Fruit fly (Drosophila melanogaster) whole organism, embryonic: Measurements from ENCODE around the gene CG9471.

Experiments used
- BtbVII ChIP-seq: fragments of 200-800 bp; sonication (Bioruptor generic); optimal IDR thresholded peaks from 3 replicates; lab custom pipeline; 2017; ENCODE audit warnings: missing biosample characterization, mild to moderate bottlenecking, missing genetic modification characterization
- CG10147 ChIP-seq: fragments of 200-800 bp; sonication (Bioruptor generic); optimal IDR thresholded peaks from 2 replicates; lab custom pipeline; 2019; ENCODE audit warnings: missing biosample characterization, mild to moderate bottlenecking, missing genetic modification characterization, moderate library complexity
- CG10431 ChIP-seq: fragments of 200-800 bp; sonication (Bioruptor generic); optimal IDR thresholded peaks from 3 replicates; lab custom pipeline; 2018; ENCODE audit warnings: missing biosample characterization, mild to moderate bottlenecking, missing genetic modification characterization
- CG10543 ChIP-seq: fragments of 200-800 bp; sonication (Bioruptor generic); optimal IDR thresholded peaks from 3 replicates; lab custom pipeline; 2017; ENCODE audit warnings: missing biosample characterization, mild to moderate bottlenecking, missing genetic modification characterization, moderate library complexity
- CG10654 ChIP-seq: fragments of 200-800 bp; sonication (Bioruptor generic); optimal IDR thresholded peaks from 2 replicates; lab custom pipeline; 2016; ENCODE audit warnings: missing biosample characterization, missing genetic modification characterization
- CG11696 ChIP-seq: fragments of 200-800 bp; sonication (Bioruptor generic); IDR thresholded peaks from 2 replicates; pipeline ENCODE4 v1.3.6; 2022; ENCODE audit warnings: missing biosample characterization, missing genetic modification characterization
- CG12299 ChIP-seq: fragments of 200-800 bp; sonication (Bioruptor generic); optimal IDR thresholded peaks from 2 replicates; lab custom pipeline; 2018; ENCODE audit warnings: missing biosample characterization, mild to moderate bottlenecking, missing genetic modification characterization
- CG13775 ChIP-seq: fragments of 200-800 bp; sonication (Bioruptor generic); optimal IDR thresholded peaks from 3 replicates; lab custom pipeline; 2017; ENCODE audit warnings: missing biosample characterization, mild to moderate bottlenecking, missing genetic modification characterization
- CG14441 ChIP-seq: fragments of 200-800 bp; sonication (Bioruptor generic); IDR thresholded peaks from 2 replicates; pipeline ENCODE4 v1.3.6; 2022; ENCODE audit warnings: missing biosample characterization, missing genetic modification characterization
- CG14667 ChIP-seq: fragments of 200-800 bp; sonication (Bioruptor generic); IDR thresholded peaks from 2 replicates; pipeline ENCODE4 v1.3.6; 2022; ENCODE audit warnings: missing biosample characterization, missing genetic modification characterization
- CG1602 ChIP-seq: fragments of 200-800 bp; sonication (Bioruptor generic); optimal IDR thresholded peaks from 3 replicates; lab custom pipeline; 2016; ENCODE audit warnings: missing biosample characterization, missing genetic modification characterization
- CG2116 ChIP-seq: fragments of 200-800 bp; sonication (Bioruptor generic); optimal IDR thresholded peaks from 3 replicates; lab custom pipeline; 2018; ENCODE audit warnings: missing biosample characterization, mild to moderate bottlenecking, missing genetic modification characterization
- CG2120 ChIP-seq: fragments of 200-800 bp; sonication (Bioruptor generic); optimal IDR thresholded peaks from 3 replicates; lab custom pipeline; 2016; ENCODE audit warnings: missing biosample characterization, missing genetic modification characterization
- CG2678 ChIP-seq: fragments of 200-800 bp; sonication (Bioruptor generic); optimal IDR thresholded peaks from 3 replicates; lab custom pipeline; 2019; ENCODE audit warnings: missing biosample characterization, mild to moderate bottlenecking, missing genetic modification characterization, moderate library complexity
- CG42726 ChIP-seq: fragments of 200-800 bp; sonication (Bioruptor generic); IDR thresholded peaks from 2 replicates; pipeline ENCODE4 v1.3.6; 2022; ENCODE audit warnings: missing biosample characterization, missing genetic modification characterization; ENCODE audit not compliant: partially characterized antibody
- CG4617 ChIP-seq: fragments of 200-800 bp; sonication (Bioruptor generic); optimal IDR thresholded peaks from 3 replicates; lab custom pipeline; 2016; ENCODE audit warnings: missing biosample characterization, missing genetic modification characterization, borderline replicate concordance
- CG4854 ChIP-seq: fragments of 200-800 bp; sonication (Bioruptor generic); optimal IDR thresholded peaks from 2 replicates; lab custom pipeline; 2016; ENCODE audit warnings: missing biosample characterization, missing genetic modification characterization, inconsistent platforms
- CG5953 ChIP-seq: fragments of 200-800 bp; sonication (Bioruptor generic); IDR thresholded peaks from 2 replicates; pipeline ENCODE4 v1.3.6; 2022; ENCODE audit warnings: missing biosample characterization, missing genetic modification characterization
- CG6272 ChIP-seq: fragments of 200-800 bp; sonication (Bioruptor generic); IDR thresholded peaks from 2 replicates; pipeline ENCODE4 v1.3.6; 2022; ENCODE audit warnings: missing biosample characterization, missing genetic modification characterization
- CG6654 ChIP-seq: fragments of 200-800 bp; sonication (Bioruptor generic); optimal IDR thresholded peaks from 2 replicates; lab custom pipeline; 2017; ENCODE audit warnings: missing biosample characterization, mild to moderate bottlenecking, missing genetic modification characterization
- CG6813 ChIP-seq: fragments of 200-800 bp; sonication (Bioruptor generic); optimal IDR thresholded peaks from 2 replicates; lab custom pipeline; 2017; ENCODE audit warnings: missing biosample characterization, missing genetic modification characterization, mild to moderate bottlenecking, moderate library complexity, missing genetic modification reagents
- CG7839 ChIP-seq: fragments of 200-800 bp; sonication (Bioruptor generic); optimal IDR thresholded peaks from 3 replicates; lab custom pipeline; 2018; ENCODE audit warnings: missing biosample characterization, mild to moderate bottlenecking, missing genetic modification characterization, moderate library complexity
- CG8924 ChIP-seq: fragments of 200-800 bp; optimal IDR thresholded peaks from 3 replicates; lab custom pipeline; 2019; ENCODE audit warnings: missing biosample characterization, mild to moderate bottlenecking, missing genetic modification characterization, moderate library complexity
- Dp ChIP-seq: fragments of 200-800 bp; sonication (Bioruptor generic); optimal IDR thresholded peaks from 2 replicates; lab custom pipeline; 2018; ENCODE audit warnings: missing biosample characterization, mild to moderate bottlenecking, missing genetic modification characterization, moderate library complexity
- Fer3 ChIP-seq: fragments of 200-800 bp; sonication (Bioruptor generic); optimal IDR thresholded peaks from 2 replicates; lab custom pipeline; 2018; ENCODE audit warnings: missing biosample characterization, mild to moderate bottlenecking, missing genetic modification characterization, moderate library complexity
- Med ChIP-seq: fragments of 200-800 bp; sonication (Bioruptor generic); peaks from one replicate; lab custom pipeline; 2016; ENCODE audit warnings: missing biosample characterization, missing genetic modification characterization, mild to moderate bottlenecking, inconsistent platforms, moderate library complexity
- Myb ChIP-seq: fragments of 200-800 bp; sonication (Bioruptor generic); optimal IDR thresholded peaks from 2 replicates; lab custom pipeline; 2016; ENCODE audit warnings: missing biosample characterization, missing genetic modification characterization
- NC2β ChIP-seq: fragments of 200-800 bp; sonication (Bioruptor generic); optimal IDR thresholded peaks from 2 replicates; lab custom pipeline; 2016; ENCODE audit warnings: missing biosample characterization, missing genetic modification characterization
- Sox100B ChIP-seq: fragments of 200-800 bp; sonication (Bioruptor generic); optimal IDR thresholded peaks from 3 replicates; lab custom pipeline; 2018; ENCODE audit warnings: missing biosample characterization, mild to moderate bottlenecking, missing genetic modification characterization
- Sox102F ChIP-seq: fragments of 200-800 bp; sonication (Bioruptor generic); optimal IDR thresholded peaks from 2 replicates; lab custom pipeline; 2018; ENCODE audit warnings: missing biosample characterization, mild to moderate bottlenecking, missing genetic modification characterization, moderate library complexity
- abd-A ChIP-seq: fragments of 200-800 bp; sonication (Bioruptor generic); optimal IDR thresholded peaks from 3 replicates; lab custom pipeline; 2019; ENCODE audit warnings: missing biosample characterization, mild to moderate bottlenecking, missing genetic modification characterization, moderate library complexity
- amos ChIP-seq: fragments of 200-800 bp; sonication (Bioruptor generic); IDR thresholded peaks from 2 replicates; pipeline ENCODE4 v1.3.6; 2022; ENCODE audit warnings: missing biosample characterization, missing genetic modification characterization; ENCODE audit not compliant: partially characterized antibody
- az2 ChIP-seq: fragments of 200-800 bp; sonication (Bioruptor generic); optimal IDR thresholded peaks from 3 replicates; lab custom pipeline; 2016; ENCODE audit warnings: missing biosample characterization, missing genetic modification characterization
- caup ChIP-seq: fragments of 200-800 bp; sonication (Bioruptor generic); optimal IDR thresholded peaks from 3 replicates; lab custom pipeline; 2017; ENCODE audit warnings: missing biosample characterization, mild to moderate bottlenecking, missing genetic modification characterization, moderate library complexity; ENCODE audit not compliant: severe bottlenecking
- corto ChIP-seq: fragments of 200-800 bp; sonication (Bioruptor generic); optimal IDR thresholded peaks from 2 replicates; lab custom pipeline; 2016; ENCODE audit warnings: missing biosample characterization, mild to moderate bottlenecking, missing genetic modification characterization, moderate library complexity
- crol ChIP-seq: fragments of 200-800 bp; sonication (Bioruptor generic); IDR thresholded peaks from 2 replicates; pipeline ENCODE4 v1.3.6; 2022; ENCODE audit warnings: missing biosample characterization, missing genetic modification characterization
- dm ChIP-seq: fragments of 200-800 bp; sonication (Bioruptor generic); optimal IDR thresholded peaks from 3 replicates; lab custom pipeline; 2016; ENCODE audit warnings: missing biosample characterization, missing genetic modification characterization
- gem ChIP-seq: fragments of 200-800 bp; sonication (Bioruptor generic); optimal IDR thresholded peaks from 2 replicates; lab custom pipeline; 2019; ENCODE audit warnings: missing biosample characterization, mild to moderate bottlenecking, missing genetic modification characterization, moderate library complexity
- ham ChIP-seq: fragments of 200-800 bp; sonication (Bioruptor generic); IDR thresholded peaks from 2 replicates; pipeline ENCODE4 v1.3.6; 2022; ENCODE audit warnings: missing biosample characterization, missing genetic modification characterization
- jing ChIP-seq: fragments of 200-800 bp; sonication (Bioruptor generic); optimal IDR thresholded peaks from 2 replicates; lab custom pipeline; 2018; ENCODE audit warnings: missing biosample characterization, mild to moderate bottlenecking, missing genetic modification characterization
- jumu ChIP-seq: fragments of 200-800 bp; sonication (Bioruptor generic); optimal IDR thresholded peaks from 3 replicates; lab custom pipeline; 2016; ENCODE audit warnings: missing biosample characterization, missing genetic modification characterization
- kay ChIP-seq: fragments of 200-800 bp; sonication (Bioruptor generic); optimal IDR thresholded peaks from 2 replicates; lab custom pipeline; 2016; ENCODE audit warnings: missing biosample characterization, missing genetic modification characterization
- lola ChIP-seq, 3 experiments: fragments of >200 bp in 2 of 3; fragments of 200-800 bp in 1 of 3; sonication (Bioruptor generic) in 1 of 3; optimal IDR thresholded peaks; 2 replicates each; lab custom pipeline; 2017 to 2019; ENCODE audit warnings: missing biosample characterization in 3 of 3, missing genetic modification characterization in 3 of 3, mild to moderate bottlenecking in 1 of 3, moderate library complexity in 1 of 3
- nau ChIP-seq: fragments of 200-800 bp; sonication (Bioruptor generic); optimal IDR thresholded peaks from 3 replicates; lab custom pipeline; 2017; ENCODE audit warnings: missing biosample characterization, mild to moderate bottlenecking, missing genetic modification characterization, missing genetic modification reagents
- pho ChIP-seq: fragments of 200-800 bp; sonication (Bioruptor generic); optimal IDR thresholded peaks from 2 replicates; lab custom pipeline; 2016; ENCODE audit warnings: missing biosample characterization, missing genetic modification characterization
- sima ChIP-seq: fragments of 200-800 bp; sonication (Bioruptor generic); optimal IDR thresholded peaks from 2 replicates; lab custom pipeline; 2016; ENCODE audit warnings: missing biosample characterization, missing genetic modification characterization
- tna ChIP-seq: fragments of 200-800 bp; sonication (Bioruptor generic); IDR thresholded peaks from 2 replicates; pipeline ENCODE4 v1.3.6; 2022; ENCODE audit warnings: missing biosample characterization, missing genetic modification characterization; ENCODE audit not compliant: partially characterized antibody
- vfl ChIP-seq: fragments of 200-800 bp; sonication (Bioruptor generic); optimal IDR thresholded peaks from 2 replicates; lab custom pipeline; 2016; ENCODE audit warnings: missing biosample characterization, missing genetic modification characterization
- z ChIP-seq: fragments of 200-800 bp; sonication (Bioruptor generic); IDR thresholded peaks from 3 replicates; pipeline ENCODE4 v1.3.6; 2022; ENCODE audit warnings: missing biosample characterization, missing genetic modification characterization

Gene CG9471

DNA sequence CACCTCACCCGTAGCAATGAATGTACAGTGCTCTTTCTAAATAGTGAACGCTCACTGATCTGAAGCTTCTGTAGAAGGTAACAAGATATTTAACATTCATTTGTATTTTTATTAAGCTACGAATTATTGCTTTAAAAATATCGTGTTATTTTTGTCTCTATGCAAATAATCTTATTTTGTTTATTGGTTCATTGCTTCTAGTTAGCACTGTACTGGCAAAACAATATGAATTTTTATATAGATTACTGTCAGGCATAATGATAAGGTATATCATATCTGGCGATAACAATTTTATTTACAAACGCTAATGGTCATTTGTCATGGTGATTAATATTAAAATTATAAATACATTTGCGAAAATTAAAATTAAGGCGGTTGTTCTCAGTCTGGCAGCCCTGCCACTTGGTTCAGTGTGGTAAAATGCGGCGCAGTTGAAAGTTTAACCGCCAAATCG lies at the start of gene CG9471 (continued):
- TF ChIP-seq CG1602 (GFP tag; lab: Kevin White, UChicago) (peak; percentile 87), Sox100B (GFP tag; lab: Kevin White, UChicago) (peak; percentile 85), CG4854 (peak; percentile 88), abd-A (no peak), Sox102F (GFP tag; lab: Kevin White, UChicago) (peak; percentile 93), az2 (GFP tag; lab: Kevin White, UChicago) (peak; percentile 93), CG42726 (GFP tag; lab: Robert Waterston, UW) (no peak), CG13775 (peak; percentile 91), jing (GFP tag; lab: Kevin White, UChicago) (no peak), NC2β (GFP tag; lab: Kevin White, UChicago) (peak; percentile 89), CG10431 (GFP tag; lab: Kevin White, UChicago) (peak; percentile 62), vfl (GFP tag; lab: Kevin White, UChicago) (peak; percentile 82), CG7839 (tag; lab: Kevin White, UChicago) (peak; percentile 92), corto (GFP tag; lab: Kevin White, UChicago) (peak; percentile 86), CG2116 (GFP tag; lab: Kevin White, UChicago) (peak; percentile 69), dm (peak; percentile 68), Med (GFP tag; lab: Kevin White, UChicago) (peak; percentile 96), tna (no peak), BtbVII (GFP tag; lab: Kevin White, UChicago) (peak; percentile 89), ham (GFP tag; lab: Robert Waterston, UW) (peak; percentile 71; the same call in 1 of the 2 replicates), CG8924 (tag; lab: Kevin White, UChicago) (peak; percentile 93), CG10654 (GFP tag; lab: Kevin White, UChicago) (peak; percentile 89), CG10543 (peak; percentile 94), sima (peak; percentile 7), gem (tag; lab: Kevin White, UChicago) (peak; percentile 95), z (GFP tag; lab: Robert Waterston, UW) (peak; percentile 32; the same call in 2 of the 3 replicates), CG14667 (GFP tag; lab: Robert Waterston, UW) (peak; percentile 89), nau (GFP tag; lab: Kevin White, UChicago) (peak; percentile 87), pho (GFP tag; lab: Kevin White, UChicago) (peak; percentile 87), crol (GFP tag; lab: Robert Waterston, UW) (0 out of 2 replicates have a peak, but pooled peaks have one; percentile 6), Fer3 (peak; percentile 94), CG4617 (GFP tag; lab: Kevin White, UChicago) (peak; percentile 81), lola (GFP tag; optimal IDR thresholded peaks at IDR 0.05; lab: Kevin White, UChicago) (peak in 1 of 3 experiments; percentile 83), jumu (GFP tag; lab: Kevin White, UChicago) (peak; percentile 86), amos (GFP tag; lab: Robert Waterston, UW) (no peak), CG10147 (GFP tag; lab: Kevin White, UChicago) (peak; percentile 82), CG5953 (peak; percentile 83), CG6654 (peak; percentile 78), Dp (GFP tag; lab: Kevin White, UChicago) (peak; percentile 90), CG2678 (tag; lab: Kevin White, UChicago) (peak; percentile 95), CG2120 (peak; percentile 96), caup (GFP tag; lab: Kevin White, UChicago) (peak; percentile 87), CG14441 (peak; percentile 91), CG12299 (tag; lab: Kevin White, UChicago) (peak; percentile 92), CG6272 (GFP tag; lab: Robert Waterston, UW) (peak; percentile 87), kay (GFP tag; lab: Kevin White, UChicago) (peak; percentile 80), CG11696 (peak; percentile 84), Myb (GFP tag; lab: Kevin White, UChicago) (peak; percentile 74), CG6813 (GFP tag; lab: Kevin White, UChicago) (peak; percentile 74)
